Worm (Caenorhabditis elegans) whole organism, L2 larva: ENCODE data around the gene F49E11.2.

Source experiments
- ama-1 ChIP-seq: fragments of 150-350 bp; optimal IDR thresholded peaks from 2 replicates; lab custom pipeline; 2018; ENCODE audit warnings: inconsistent platforms
- elt-3 ChIP-seq: sonication (generic microtip); optimal IDR thresholded peaks from 2 replicates; lab custom pipeline; 2017; ENCODE audit warnings: missing biosample characterization, missing genetic modification characterization
- lin-11 ChIP-seq: fragments of 150-350 bp; sonication (generic microtip); optimal IDR thresholded peaks from 2 replicates; lab custom pipeline; 2014; ENCODE audit warnings: missing biosample characterization, missing genetic modification characterization, inconsistent platforms, mixed read lengths
- nhr-12 ChIP-seq: fragments of 150-350 bp; optimal IDR thresholded peaks from 2 replicates; lab custom pipeline; 2014; ENCODE audit warnings: missing biosample characterization, missing genetic modification characterization
- nhr-23 ChIP-seq: fragments of 150-350 bp; optimal IDR thresholded peaks from 2 replicates; lab custom pipeline; 2014; ENCODE audit warnings: missing biosample characterization, missing genetic modification reagents, missing genetic modification characterization
- skn-1 ChIP-seq: sonication (generic microtip); optimal IDR thresholded peaks from 2 replicates; lab custom pipeline; 2017; ENCODE audit warnings: missing biosample characterization, missing genetic modification characterization
- snpc-4 ChIP-seq: fragments of 150-350 bp; optimal IDR thresholded peaks from 2 replicates; lab custom pipeline; 2014; ENCODE audit warnings: missing biosample characterization, missing genetic modification characterization

DNA sequence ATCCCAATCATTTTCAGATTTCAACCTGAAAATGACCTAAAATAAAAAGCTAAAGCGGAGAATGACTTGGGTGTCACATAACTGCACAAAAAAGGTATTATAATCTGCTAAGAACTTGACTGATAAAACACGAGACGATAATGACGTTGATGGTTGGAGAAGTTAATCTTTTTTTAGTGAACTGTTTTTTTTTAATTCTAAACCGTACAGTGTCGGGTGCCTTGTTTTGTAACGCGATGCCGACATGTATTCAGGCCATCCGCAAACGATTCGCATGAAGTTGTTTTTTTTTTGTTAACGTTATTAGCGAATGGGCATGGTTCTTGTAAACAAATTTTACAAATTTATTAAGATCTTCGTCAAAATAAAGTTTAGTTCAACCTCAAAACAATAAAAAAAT is 49.4 kb downstream of the F49E11.2 start, which contains the start of gene K10D11.6:
- TF ChIP-seq elt-3 (tag; lab: Kevin White, UChicago) (no peak), skn-1 (no peak), snpc-4 (no peak), ama-1 (lab: Kevin White, UChicago) (no peak), lin-11 (tag; lab: Kevin White, UChicago) (no peak), nhr-12 (tag; lab: Kevin White, UChicago) (no peak), nhr-23 (no peak)
